Worm (Caenorhabditis elegans): ENCODE data around the gene ZK1240.9.
A peak's percentile ranks its signal among the peaks of the same experiment; 100 is the strongest.

ZK1240.9 gene

DNA sequence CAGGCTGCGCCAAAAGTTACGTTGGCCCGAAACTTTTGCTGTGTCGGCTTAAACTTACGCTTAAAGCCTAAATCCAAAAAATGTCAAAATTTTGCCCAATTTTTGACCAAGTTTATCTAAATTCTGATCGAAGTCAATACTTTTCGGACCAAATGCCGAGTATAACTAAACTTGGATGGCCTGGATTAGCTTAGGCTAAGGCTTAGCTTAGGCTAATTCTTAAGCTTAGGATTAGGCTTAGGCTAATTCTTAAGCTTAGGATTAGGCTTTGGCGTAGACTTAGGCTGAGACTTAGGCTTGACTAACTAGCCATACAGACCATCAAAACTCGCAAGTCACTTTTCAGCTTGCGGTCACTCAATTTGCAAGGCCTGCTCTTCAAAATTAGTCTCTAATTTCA is 18.2 kb downstream of the ZK1240.9 start:
- TF ChIP-seq die-1 (tag; optimal IDR thresholded peaks at IDR 0.05) (no peak), F57C9.4 (tag; optimal IDR thresholded peaks at IDR 0.05) (no peak), ceh-40 (GFP tag; IDR thresholded peaks at IDR 0.05) (no peak), rpc-1 (optimal IDR thresholded peaks at IDR 0.05) (no peak), rpc-1 (tag; optimal IDR thresholded peaks at IDR 0.05) (no peak), ztf-28 (GFP tag; IDR thresholded peaks at IDR 0.05) (no peak), ama-1 (optimal IDR thresholded peaks at IDR 0.05) (no peak), ama-1 (GFP tag; optimal IDR thresholded peaks at IDR 0.05) (no peak)

DNA sequence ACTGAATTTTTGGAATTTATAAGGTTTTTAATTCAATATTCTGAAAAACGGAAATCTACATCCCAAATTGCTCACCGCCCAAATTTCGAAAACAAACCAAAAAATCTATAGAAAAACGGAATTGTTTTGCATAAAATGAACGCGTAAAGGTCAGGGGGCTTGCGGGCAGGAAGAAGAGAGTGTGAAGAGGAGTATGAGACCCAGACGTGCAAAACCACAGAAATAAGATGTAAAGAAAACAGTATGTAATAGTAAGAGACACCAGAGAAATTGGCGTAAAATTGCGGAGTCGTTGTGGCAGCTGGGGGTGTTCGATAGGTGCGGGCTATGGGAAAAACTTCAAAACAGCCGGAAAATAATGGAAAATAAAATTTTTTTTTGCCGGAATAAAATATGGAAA is 23.0 kb downstream of the ZK1240.9 start:
- TF ChIP-seq hmg-1.2 (GFP tag; IDR thresholded peaks at IDR 0.05) (peak; percentile 47; the same call in 1 of the 2 replicates), Y56A3A.18 (GFP tag; IDR thresholded peaks at IDR 0.05) (no peak)

DNA sequence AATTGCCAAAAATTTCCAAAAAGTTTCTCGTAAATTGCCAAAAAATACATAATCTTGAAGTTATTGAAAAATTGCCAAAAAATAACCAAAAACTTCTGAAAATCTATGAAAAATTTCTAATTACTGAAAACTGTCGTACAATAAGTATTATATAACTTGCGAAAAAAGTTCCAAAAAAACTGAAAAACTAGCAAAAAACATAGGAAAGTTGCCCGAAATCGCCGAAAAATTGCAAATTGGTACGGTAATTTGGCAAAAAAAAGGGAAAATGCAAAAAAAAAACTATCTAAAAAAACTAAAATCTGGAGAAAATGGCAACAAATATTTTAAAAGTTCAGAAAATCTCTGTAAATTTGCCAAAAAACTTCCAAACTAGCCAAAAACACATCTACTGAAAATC is 23.5 kb downstream of the ZK1240.9 start, which contains the start of gene enri-1:
Gene enri-1, minus strand, starts transcription at position 101 of the 400 bp plus-strand sequence.
- no peak for TF ChIP-seq snpc-1.3 (tag; optimal IDR thresholded peaks at IDR 0.05; ENCODE audit: insufficient read depth)
- TF ChIP-seq bed-2 (GFP tag; IDR thresholded peaks at IDR 0.05) = no peak
- TF ChIP-seq zfh-2 (GFP tag; conservative IDR thresholded peaks at IDR 0.05) = no peak
- TF ChIP-seq cebp-2 (GFP tag; IDR thresholded peaks at IDR 0.05) = no peak
- no peak for TF ChIP-seq rpc-1 (optimal IDR thresholded peaks at IDR 0.05)
- TF ChIP-seq rpc-1 (tag; optimal IDR thresholded peaks at IDR 0.05) = no peak
- TF ChIP-seq lin-26 (GFP tag; IDR thresholded peaks at IDR 0.05) = no peak
- no peak for TF ChIP-seq let-526 (GFP tag; IDR thresholded peaks at IDR 0.05)

DNA sequence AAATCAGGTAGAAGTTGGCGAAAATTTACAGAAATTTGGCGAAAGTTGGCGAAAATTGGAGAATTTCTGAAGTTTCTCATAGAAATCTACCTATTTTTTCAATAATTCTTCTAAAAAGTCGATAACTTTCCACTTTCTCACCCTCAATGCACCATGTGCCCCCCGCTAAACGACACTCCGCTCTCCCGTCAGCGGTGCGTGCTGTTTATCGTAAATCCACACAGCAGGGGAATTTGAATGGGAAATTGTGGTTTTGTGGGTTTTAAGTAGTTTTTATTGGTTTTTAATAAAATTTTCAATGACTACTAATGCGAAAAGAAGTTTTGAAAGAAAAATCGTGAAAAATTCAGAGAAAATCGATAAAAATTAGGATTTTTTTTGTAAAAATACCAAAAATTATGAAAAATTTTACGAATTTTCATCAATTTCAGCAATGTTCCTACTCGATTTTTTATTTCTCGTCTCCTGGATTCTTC is 24.1 kb downstream of the ZK1240.9 start, which contains the start of gene F43C11.6:
Gene F43C11.6, plus strand, starts transcription at position 426 of the 476 bp plus-strand sequence.
- TF ChIP-seq B0019.2 (GFP tag; conservative IDR thresholded peaks at IDR 0.05) (no peak), attf-5 (GFP tag; optimal IDR thresholded peaks at IDR 0.05) (peak; percentile 25), attf-3 (GFP tag; conservative IDR thresholded peaks at IDR 0.05) (peak; percentile 89)

DNA sequence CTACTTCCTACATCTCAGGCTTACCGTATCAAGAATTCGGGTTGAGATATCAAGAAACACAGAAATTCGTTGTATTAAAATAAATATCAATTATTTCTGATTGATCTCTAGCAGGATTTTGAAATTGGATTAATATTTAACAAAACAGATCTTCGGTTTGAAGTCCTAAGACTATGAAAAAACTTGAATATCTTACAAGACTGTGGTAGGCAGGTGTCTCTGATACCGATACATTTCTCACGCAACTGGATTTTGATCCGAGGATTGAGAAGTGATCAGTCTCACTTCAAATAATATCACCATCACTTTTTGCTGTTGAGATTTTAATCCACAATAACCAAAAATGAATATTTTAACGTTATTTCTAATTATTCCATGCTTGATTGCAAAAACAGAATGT is 28.7 kb downstream of the ZK1240.9 start, which contains the start of gene F43C11.4:
Gene F43C11.4, plus strand, starts transcription at position 301 of the 400 bp plus-strand sequence.
- TF ChIP-seq F33H1.4 (GFP tag; IDR thresholded peaks at IDR 0.05) = no peak
- no peak for TF ChIP-seq egl-44 (GFP tag; IDR thresholded peaks at IDR 0.05)
- no peak for TF ChIP-seq Y95B8A.8 (GFP tag; IDR thresholded peaks at IDR 0.05)
- no peak for TF ChIP-seq attf-6 (GFP tag; IDR thresholded peaks at IDR 0.05)
- no peak for TF ChIP-seq mcd-1 (GFP tag; IDR thresholded peaks at IDR 0.05)
- no peak for TF ChIP-seq ztf-18 (tag; optimal IDR thresholded peaks at IDR 0.05)
- no peak for TF ChIP-seq let-526 (GFP tag; IDR thresholded peaks at IDR 0.05)
- no peak for TF ChIP-seq lin-35 (GFP tag; optimal IDR thresholded peaks at IDR 0.05)
- TF ChIP-seq F22D6.2 (tag; optimal IDR thresholded peaks at IDR 0.05) = no peak
- no peak for TF ChIP-seq somi-1 (GFP tag; optimal IDR thresholded peaks at IDR 0.05)
- TF ChIP-seq die-1 (tag; optimal IDR thresholded peaks at IDR 0.05) = no peak
- TF ChIP-seq ceh-100 (GFP tag; IDR thresholded peaks at IDR 0.05) = no peak
- no peak for TF ChIP-seq madf-10 (tag; optimal IDR thresholded peaks at IDR 0.05)
- no peak for TF ChIP-seq lag-1 (GFP tag; IDR thresholded peaks at IDR 0.05)
- TF ChIP-seq tlf-1 (GFP tag; optimal IDR thresholded peaks at IDR 0.05) = no peak

DNA sequence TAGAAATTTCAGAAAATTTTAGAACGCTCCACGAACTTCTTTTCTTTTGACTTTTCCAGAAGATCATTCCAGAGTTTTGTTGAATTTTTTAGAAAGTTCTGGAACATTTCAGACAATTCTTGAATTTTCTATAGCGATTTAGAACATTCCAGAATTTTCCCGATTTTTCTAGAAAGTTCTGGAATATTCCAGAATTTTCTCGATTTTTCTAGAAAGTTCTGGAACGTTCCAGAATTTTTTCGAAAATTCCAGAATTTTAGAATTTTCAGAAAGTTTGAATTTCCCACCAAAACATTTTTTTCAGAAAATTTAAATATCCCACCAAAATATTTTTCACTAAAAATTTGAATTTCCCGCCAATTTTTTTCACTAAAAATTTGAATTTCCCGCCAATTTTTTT is 30.0 kb downstream of the ZK1240.9 start:
- peak; percentile 93 for TF ChIP-seq hsf-1 (GFP tag; IDR thresholded peaks at IDR 0.05)

All from whole organism, young adult.